Worm (Caenorhabditis elegans): ENCODE data around the gene spin-2.

spin-2 gene

DNA sequence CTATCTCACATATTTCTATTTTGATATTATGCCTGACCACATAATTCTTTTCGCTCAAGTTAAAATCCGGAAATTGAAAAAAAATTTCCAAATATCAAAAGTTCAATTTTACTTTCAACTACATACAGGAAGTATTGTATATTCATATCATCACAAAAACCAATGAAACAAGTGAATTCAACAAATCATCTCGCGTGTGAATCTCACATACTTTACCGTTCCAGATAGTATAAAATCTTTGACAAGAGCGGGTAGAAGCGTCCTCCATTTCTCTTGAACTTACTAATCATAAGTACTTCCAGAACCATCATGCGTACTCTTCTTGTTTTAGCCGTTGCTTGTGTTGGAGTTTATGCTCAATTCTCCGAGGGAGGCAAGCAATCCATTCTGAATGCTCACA is 15.4 kb upstream of the spin-2 start, which contains the start of gene scl-8:
Gene scl-8 (plus strand): TSS at position 301 of the 400 bp plus-strand sequence.
- no peak for TF ChIP-seq unc-62 (GFP tag; optimal IDR thresholded peaks at IDR 0.05)

DNA sequence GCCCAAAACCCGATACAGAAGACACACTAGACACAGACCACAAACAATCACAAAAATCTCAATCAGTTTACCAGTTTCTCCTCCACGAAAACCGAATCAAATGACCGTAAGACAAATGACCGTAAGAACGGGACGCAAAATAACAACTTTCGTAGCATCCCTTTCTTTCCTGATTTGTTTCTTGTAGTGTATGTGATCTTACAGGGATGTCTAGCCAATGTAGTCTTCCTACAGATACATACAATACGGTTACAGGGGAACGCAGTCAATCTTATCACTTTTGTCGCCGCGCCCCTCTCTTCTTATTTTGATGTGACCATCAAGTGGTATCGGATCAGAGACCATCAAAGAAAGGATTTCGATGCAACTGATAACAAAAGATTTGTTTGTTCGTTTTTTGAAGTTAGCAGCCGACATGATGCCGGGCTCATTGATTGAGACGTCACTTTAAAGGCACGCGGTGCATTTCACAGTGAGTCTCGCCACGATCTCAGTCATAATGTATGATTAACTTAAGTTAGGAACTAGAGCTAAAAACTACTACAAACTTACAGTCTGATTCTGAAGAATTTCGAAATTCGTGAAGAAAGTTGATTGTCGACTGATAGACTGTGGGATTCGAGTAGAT is 11.1 kb upstream of the spin-2 start:
- TF ChIP-seq unc-62 (GFP tag; optimal IDR thresholded peaks at IDR 0.05): no peak

DNA sequence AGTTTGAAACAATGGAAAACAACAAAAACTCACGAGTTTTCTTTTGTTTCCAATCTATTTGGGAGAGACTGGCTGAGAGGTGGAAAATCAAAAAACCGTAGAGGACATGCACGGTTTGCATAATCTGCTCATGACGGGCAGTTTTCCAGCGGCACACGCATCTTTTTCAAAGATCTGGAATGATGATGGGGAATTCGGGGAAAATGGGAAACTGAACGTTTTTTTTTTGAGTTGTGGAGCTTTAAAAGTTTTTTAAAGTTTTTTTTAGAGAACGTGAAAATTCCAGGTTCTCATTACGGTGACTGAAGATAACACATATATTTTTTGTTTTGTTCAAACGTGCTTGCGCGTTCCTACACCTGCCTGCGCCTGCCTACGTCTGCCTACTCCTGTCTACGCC is 10.2 kb upstream of the spin-2 start, which contains the start of gene C39E9.7:
Gene C39E9.7 (minus strand): TSS at position 101 of the 400 bp plus-strand sequence.
- TF ChIP-seq unc-62 (GFP tag; optimal IDR thresholded peaks at IDR 0.05): no peak

DNA sequence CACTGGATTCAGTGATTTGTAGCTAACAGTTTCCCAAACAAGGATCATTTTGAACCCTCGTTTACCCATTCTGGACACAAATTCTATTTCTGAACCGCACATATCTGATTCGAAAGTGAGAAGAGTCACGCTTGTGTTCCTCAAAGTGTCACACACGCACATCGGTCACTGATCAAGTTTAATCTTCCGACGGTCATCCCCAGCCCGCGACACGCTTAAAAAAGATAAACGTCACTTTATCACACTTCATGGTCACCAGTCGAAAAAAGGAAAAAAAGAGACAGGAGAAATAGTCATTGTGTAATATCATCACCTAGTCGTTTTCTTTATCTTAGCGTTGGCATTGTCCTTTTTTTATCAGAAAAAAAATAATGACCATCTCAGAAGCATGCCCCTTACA is 9.1 kb upstream of the spin-2 start:
- no peak for TF ChIP-seq unc-62 (GFP tag; optimal IDR thresholded peaks at IDR 0.05)

DNA sequence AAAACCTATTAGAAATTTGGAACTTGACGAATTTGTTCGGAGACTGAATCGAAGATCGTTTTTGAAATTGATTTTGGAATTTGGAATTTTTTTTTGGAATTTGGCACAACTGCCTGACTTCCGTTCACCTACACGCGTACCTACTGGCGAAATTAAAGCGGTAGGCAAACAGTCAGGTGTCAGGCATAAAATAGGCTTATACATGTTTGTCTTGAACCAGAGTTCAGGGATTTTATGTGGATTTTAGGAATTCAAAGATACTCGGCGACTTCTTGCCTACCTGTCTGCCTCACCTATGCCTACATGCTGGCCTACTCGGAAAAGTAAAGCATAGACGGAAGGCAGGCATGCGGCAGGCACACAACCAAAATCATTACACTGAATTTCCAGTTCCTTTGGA is 8.5 kb upstream of the spin-2 start:
- TF ChIP-seq unc-62 (GFP tag; optimal IDR thresholded peaks at IDR 0.05): no peak

DNA sequence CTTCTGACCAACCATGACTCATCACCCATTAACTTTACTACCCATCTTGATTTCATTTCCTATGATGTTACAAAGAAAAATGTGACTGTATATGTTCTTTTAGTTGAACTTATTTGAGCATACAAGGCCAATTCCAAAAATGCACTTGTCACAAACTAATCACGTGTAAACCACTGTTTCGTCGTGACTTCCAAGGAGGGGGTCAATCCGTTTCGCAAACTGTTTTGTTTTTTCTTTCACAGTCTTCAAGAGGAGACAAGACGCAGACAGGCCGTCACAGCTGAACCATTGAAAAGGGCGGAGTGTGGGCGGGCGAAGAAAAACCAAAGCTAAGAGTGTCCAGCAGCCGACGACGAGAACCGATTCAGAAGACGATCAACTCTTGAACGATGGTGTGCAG is 7.7 kb upstream of the spin-2 start, which contains the start of gene C39E9.8:
Gene C39E9.8 (plus strand): TSS at position 328 of the 400 bp plus-strand sequence.
- TF ChIP-seq unc-62 (GFP tag; optimal IDR thresholded peaks at IDR 0.05): no peak

DNA sequence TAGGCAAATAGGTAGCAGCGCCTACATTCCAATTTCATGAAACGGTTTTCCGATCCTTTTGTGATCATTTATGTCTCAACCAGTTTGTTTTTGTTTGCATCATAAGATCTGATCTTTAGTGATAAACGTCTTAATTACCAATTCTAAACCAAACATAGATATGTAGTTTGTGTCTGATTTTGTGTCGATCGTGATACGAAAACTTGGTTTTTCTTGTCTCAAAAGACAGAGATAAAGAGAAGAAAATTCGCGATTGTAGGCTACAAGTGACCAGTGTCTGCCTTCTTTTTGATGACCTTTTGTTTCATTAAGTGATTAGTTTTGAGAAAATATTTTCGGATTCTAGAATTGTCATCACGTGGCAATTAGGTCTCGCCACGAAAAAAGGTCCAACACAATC is 6.6 kb upstream of the spin-2 start:
- TF ChIP-seq unc-62 (GFP tag; optimal IDR thresholded peaks at IDR 0.05): no peak

DNA sequence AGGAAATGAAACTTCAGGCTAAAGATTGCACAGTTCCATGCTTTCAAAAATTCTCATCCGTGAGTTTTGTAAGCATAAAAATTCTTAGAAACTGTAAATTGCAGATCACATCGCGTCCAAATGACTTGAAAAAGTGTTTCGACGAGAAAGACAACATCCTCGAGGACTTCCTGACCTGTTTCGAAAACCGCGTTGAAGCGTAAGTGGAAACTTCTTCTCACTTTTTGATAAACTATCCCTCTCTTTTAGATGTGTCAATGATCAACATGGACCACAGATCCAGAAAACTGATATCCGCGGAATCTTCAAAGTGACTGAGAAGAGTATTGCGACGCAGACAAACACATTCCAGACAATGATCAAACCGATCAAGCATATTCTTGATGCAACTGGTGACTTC is 5.9 kb upstream of the spin-2 start:
- no peak for TF ChIP-seq unc-62 (GFP tag; optimal IDR thresholded peaks at IDR 0.05)

DNA sequence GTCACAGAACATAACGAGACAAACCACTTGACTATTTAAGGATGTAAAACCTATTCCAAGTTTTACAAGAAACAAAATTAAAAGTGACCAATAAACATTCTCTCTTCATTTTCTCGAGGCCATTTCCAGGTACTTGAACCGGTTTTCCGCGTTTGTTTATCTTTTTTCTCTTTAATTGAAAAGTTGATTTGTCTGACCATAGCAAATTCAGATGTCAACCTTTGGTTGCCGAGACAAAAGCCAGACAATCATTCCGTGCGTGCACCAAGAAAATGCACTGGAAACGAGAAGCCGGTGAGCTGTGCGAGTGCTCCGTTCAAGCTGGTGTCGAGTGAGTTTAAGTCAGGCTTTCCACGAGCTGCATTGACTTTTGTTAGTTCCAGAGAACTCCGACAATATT is 4.7 kb upstream of the spin-2 start:
- no peak for TF ChIP-seq unc-62 (GFP tag; optimal IDR thresholded peaks at IDR 0.05)

DNA sequence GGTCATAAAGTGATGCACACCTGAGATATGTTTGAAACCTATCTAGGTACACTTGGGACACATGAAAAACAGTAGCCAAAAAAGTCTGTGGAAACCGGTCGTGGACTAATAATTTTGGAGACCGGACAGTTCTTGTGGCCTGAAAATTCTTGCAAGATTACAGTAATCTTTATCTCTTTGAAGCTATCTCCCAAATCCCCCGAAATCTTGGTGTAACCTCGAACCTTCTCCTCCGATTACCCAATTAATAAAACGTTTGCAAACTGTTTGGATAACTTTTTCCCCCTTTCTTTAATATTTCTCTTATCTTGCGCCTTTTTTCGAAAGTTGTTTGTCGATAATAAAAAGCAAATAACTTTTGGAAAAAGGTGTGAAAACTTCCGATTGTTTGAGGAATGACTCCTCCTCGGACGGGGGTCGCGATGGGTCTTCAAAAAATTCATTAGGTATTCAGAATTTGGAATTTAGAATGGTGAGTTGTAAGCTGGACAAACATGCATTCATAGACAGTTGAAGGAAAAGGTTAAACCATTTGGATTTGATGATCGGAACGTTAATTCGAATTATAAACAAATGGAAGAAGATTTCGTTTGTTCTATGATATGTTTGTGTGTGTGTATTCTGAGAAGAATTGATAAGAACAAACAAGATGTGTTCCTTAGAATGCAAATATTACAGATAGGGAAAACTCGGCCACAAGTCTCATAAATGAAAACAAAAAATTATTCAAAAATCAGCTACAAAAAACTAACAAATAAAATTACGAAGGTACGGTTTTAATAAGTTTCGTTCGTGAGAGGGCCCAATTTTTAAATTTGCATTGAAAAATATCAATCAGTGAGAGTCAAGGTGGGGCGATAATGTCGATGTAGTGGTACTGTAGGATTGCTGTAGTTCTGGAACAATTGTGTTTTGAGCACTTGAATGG is 3.7 kb upstream of the spin-2 start:
- TF ChIP-seq unc-62 (GFP tag; optimal IDR thresholded peaks at IDR 0.05): no peak

DNA sequence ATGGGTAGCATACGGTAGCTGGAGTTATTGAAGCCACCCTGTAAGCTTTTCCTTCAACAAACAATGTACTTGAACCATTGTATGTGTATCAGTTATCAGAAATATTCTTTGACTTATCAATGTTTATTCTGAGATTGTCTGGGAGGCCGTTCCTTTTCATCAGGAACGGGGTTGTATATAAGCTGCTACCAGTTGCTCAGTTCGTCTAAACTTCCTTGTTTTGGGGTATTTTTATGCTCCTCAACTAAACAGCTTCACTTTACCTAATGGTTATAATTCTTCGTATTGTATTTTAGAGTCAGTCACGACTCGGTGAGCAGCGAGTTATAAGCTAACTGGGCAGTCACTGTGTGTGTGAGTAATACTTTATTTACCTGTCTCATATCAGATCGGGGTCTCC is 1.1 kb upstream of the spin-2 start:
- TF ChIP-seq unc-62 (GFP tag; optimal IDR thresholded peaks at IDR 0.05): no peak

DNA sequence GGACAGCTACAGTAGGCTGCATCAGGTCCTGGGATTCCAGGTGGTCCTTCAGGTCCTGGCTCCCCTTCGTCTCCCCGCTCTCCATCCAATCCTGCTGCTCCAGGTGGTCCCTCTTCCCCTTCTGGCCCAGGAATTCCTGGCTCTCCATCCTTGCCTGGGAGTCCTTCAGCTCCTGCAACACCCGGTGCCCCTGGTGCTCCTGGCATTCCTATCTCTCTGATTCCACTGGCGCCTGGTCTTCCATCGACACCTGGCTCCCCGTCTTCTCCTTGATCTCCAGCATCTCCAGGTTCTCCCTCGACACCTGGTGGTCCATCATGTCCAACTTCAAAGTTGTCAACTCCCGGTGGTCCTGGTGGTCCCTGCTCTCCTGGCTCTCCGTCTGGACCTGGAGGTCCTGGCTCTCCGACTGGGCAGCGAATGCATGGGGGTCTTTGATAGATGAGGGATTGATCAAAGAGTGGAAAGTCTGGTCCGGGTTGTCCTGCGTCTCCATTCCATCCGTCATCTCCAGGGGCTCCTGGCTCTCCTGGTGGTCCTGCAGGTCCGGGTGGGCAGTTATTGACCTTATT is 3.0 kb downstream of the spin-2 start:
- no peak for TF ChIP-seq unc-62 (GFP tag; optimal IDR thresholded peaks at IDR 0.05)

DNA sequence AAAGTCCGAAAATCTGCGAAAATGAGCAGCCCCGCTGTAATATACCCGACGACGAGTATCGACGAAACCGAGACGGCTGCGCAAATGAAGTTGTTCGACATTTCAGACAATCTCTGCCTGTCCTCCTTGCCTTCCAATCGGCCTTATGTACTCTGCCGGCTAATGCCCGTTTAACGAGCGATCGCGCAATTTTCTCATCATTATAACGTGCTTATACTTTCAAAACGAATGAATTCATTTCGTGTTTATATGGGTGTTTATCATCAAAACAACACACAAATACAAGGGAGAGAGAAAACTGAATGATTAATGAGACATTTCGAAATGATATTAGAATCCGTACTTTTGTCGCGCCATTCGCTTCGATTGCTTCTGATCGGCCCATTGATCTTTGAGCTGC is 4.2 kb downstream of the spin-2 start, which contains the start of gene col-132:
Gene col-132 (minus strand): TSS at position 101 of the 400 bp plus-strand sequence.
- no peak for TF ChIP-seq unc-62 (GFP tag; optimal IDR thresholded peaks at IDR 0.05)

DNA sequence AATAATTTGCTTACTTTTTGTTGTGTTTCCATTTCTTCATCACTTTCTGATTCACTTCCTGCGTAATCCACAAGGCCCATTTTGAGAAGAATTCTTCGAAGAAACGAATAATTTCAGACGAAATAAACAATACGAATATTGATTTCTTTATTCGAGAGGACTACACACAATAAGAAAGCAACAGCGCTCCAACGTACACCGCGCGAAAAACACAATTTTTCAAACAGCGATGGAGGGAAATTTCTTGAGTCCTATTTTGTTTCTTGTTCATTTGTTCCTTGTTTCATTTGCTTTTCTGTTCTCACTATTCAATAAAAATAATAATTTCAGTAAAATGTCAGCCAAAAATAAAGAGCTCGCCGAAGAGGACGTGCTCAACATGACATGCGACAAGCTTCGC is 6.9 kb downstream of the spin-2 start, which contains the start of the genes prcc-1 and C39E9.12:
Gene prcc-1 (minus strand): TSS at position 119 of the 400 bp plus-strand sequence.
Gene C39E9.12 (plus strand): TSS at position 331 of the 400 bp plus-strand sequence.
- no peak for TF ChIP-seq unc-62 (GFP tag; optimal IDR thresholded peaks at IDR 0.05)

DNA sequence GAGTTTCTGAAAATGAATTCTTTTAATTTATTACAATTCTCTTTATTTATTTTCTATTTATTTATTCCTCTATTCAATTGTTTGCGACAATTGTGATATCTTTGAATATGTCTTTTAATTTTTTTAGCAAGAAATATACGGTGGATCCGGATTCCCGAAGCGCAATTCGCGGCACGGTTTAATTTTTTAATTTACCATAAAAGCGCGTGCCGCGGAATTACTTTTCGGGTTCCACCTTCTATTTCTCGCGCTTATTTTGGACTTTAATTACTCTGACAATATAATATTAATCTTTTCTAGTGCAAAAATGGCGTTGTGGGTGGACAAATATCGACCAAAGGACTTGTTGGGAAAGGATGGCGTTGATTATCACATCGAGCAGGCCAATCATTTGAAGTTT is 8.7 kb downstream of the spin-2 start, which contains the start of gene rfc-3:
Gene rfc-3 (plus strand): TSS at position 301 of the 400 bp plus-strand sequence.
- no peak for TF ChIP-seq unc-62 (GFP tag; optimal IDR thresholded peaks at IDR 0.05)

DNA sequence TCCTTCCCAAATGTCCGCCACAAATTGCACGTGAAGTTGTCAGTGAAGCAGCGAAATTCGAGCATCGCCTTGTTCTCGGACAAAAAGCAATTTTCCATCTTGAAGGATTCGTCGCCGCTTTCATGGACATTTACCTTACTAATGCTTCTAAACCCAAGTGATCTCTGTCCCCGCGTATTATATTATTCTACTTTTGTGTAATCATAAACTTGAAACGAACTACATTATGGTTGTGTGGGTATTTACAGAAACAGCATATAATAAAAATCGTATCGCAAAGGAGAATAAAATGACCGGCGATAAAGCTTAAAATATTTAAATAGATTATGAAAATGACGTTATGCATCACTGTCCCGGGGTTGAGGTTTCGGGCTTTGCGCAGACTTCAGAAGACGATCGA is 10.0 kb downstream of the spin-2 start:
- TF ChIP-seq unc-62 (GFP tag; optimal IDR thresholded peaks at IDR 0.05): no peak

Data from whole organism, dauer.